Fruit fly (Drosophila melanogaster) whole organism, embryonic: ENCODE data around the gene CG34138.

Experiments
- Atf-2 ChIP-seq: fragments of 200-800 bp; sonication (Bioruptor generic); optimal IDR thresholded peaks from 2 replicates; lab custom pipeline; 2016; ENCODE audit warnings: missing biosample characterization, missing genetic modification characterization
- CG11504 ChIP-seq: fragments of 200-800 bp; sonication (Bioruptor generic); optimal IDR thresholded peaks from 3 replicates; lab custom pipeline; 2019; ENCODE audit warnings: missing biosample characterization, mild to moderate bottlenecking, missing genetic modification characterization, moderate library complexity
- CG13894 ChIP-seq: fragments of 200-800 bp; sonication (Bioruptor generic); optimal IDR thresholded peaks from 3 replicates; lab custom pipeline; 2018; ENCODE audit warnings: missing biosample characterization, mild to moderate bottlenecking, missing genetic modification characterization, moderate library complexity
- CG15479 ChIP-seq: fragments of 200-800 bp; sonication (Bioruptor generic); optimal IDR thresholded peaks from 3 replicates; lab custom pipeline; 2019; ENCODE audit warnings: missing biosample characterization, mild to moderate bottlenecking, missing genetic modification characterization, moderate library complexity
- CG17568 ChIP-seq: fragments of 200-800 bp; sonication (Bioruptor generic); optimal IDR thresholded peaks from 2 replicates; lab custom pipeline; 2018; ENCODE audit warnings: missing biosample characterization, mild to moderate bottlenecking, missing genetic modification characterization, moderate library complexity
- CG17829 ChIP-seq: fragments of 200-800 bp; optimal IDR thresholded peaks from 2 replicates; lab custom pipeline; 2019; ENCODE audit warnings: missing biosample characterization, mild to moderate bottlenecking, missing genetic modification characterization, moderate library complexity
- CG18476 ChIP-seq: fragments of 200-800 bp; sonication (Bioruptor generic); optimal IDR thresholded peaks from 2 replicates; lab custom pipeline; 2016; ENCODE audit warnings: missing biosample characterization, mild to moderate bottlenecking, missing genetic modification characterization
- CG32532 ChIP-seq: fragments of 200-800 bp; sonication (Bioruptor generic); IDR thresholded peaks from 2 replicates; pipeline ENCODE4 v1.3.6; 2022; ENCODE audit warnings: missing biosample characterization, missing genetic modification characterization
- CG32767 ChIP-seq: fragments of 200-800 bp; sonication (Bioruptor generic); IDR thresholded peaks from 2 replicates; pipeline ENCODE4 v1.3.6; 2022; ENCODE audit warnings: missing biosample characterization, missing genetic modification characterization
- CG33557 ChIP-seq: fragments of 200-800 bp; sonication (Bioruptor generic); optimal IDR thresholded peaks from 2 replicates; lab custom pipeline; 2019; ENCODE audit warnings: missing biosample characterization, mild to moderate bottlenecking, missing genetic modification characterization, moderate library complexity
- CG4404 ChIP-seq: fragments of 200-800 bp; sonication (Bioruptor generic); IDR thresholded peaks from 2 replicates; pipeline ENCODE4 v1.3.6; 2022; ENCODE audit warnings: missing biosample characterization, missing genetic modification characterization
- CG6683 ChIP-seq: fragments of 200-800 bp; sonication (Bioruptor generic); optimal IDR thresholded peaks from 2 replicates; lab custom pipeline; 2017; ENCODE audit warnings: missing biosample characterization, mild to moderate bottlenecking, missing genetic modification characterization, missing genetic modification reagents
- CG6791 ChIP-seq: fragments of 200-800 bp; sonication (Bioruptor generic); IDR thresholded peaks from 3 replicates; pipeline ENCODE4 v1.3.6; 2022; ENCODE audit warnings: missing biosample characterization, missing genetic modification characterization; ENCODE audit not compliant: partially characterized antibody
- CG7745 ChIP-seq: fragments of 200-800 bp; sonication (Bioruptor generic); optimal IDR thresholded peaks from 2 replicates; lab custom pipeline; 2018; ENCODE audit warnings: missing biosample characterization, mild to moderate bottlenecking, missing genetic modification characterization, moderate library complexity
- CG8290 ChIP-seq, 3 experiments: fragments of 200-800 bp; sonication (Bioruptor generic); optimal IDR thresholded peaks; 2 replicates each; lab custom pipeline; 2016 to 2019; ENCODE audit warnings: missing biosample characterization in 3 of 3, missing genetic modification characterization in 3 of 3, mild to moderate bottlenecking in 2 of 3, moderate library complexity in 1 of 3
- CG8388 ChIP-seq: fragments of 200-800 bp; sonication (Bioruptor generic); optimal IDR thresholded peaks from 2 replicates; lab custom pipeline; 2019; ENCODE audit warnings: missing biosample characterization, mild to moderate bottlenecking, missing genetic modification characterization, moderate library complexity
- CG9727 ChIP-seq: fragments of 200-800 bp; sonication (Bioruptor generic); optimal IDR thresholded peaks from 3 replicates; lab custom pipeline; 2017; ENCODE audit warnings: missing biosample characterization, mild to moderate bottlenecking, missing genetic modification characterization
- CG9876 ChIP-seq: fragments of 200-800 bp; sonication (Bioruptor generic); optimal IDR thresholded peaks from 2 replicates; lab custom pipeline; 2016; ENCODE audit warnings: missing biosample characterization, missing genetic modification characterization
- Chrac-16 ChIP-seq: fragments of 200-800 bp; sonication (Bioruptor generic); optimal IDR thresholded peaks from 3 replicates; lab custom pipeline; 2016; ENCODE audit warnings: missing biosample characterization, missing genetic modification characterization
- Dll ChIP-seq: fragments of 200-800 bp; sonication (Bioruptor generic); IDR thresholded peaks from 4 replicates; pipeline ENCODE4 v1.3.6; 2022; ENCODE audit warnings: missing biosample characterization, missing genetic modification characterization; ENCODE audit not compliant: partially characterized antibody
- Fer2 ChIP-seq: fragments of 200-800 bp; sonication (Bioruptor generic); optimal IDR thresholded peaks from 2 replicates; lab custom pipeline; 2018; ENCODE audit warnings: missing biosample characterization, mild to moderate bottlenecking, missing genetic modification characterization, moderate library complexity
- Fer3 ChIP-seq: fragments of 200-800 bp; sonication (Bioruptor generic); optimal IDR thresholded peaks from 2 replicates; lab custom pipeline; 2018; ENCODE audit warnings: missing biosample characterization, mild to moderate bottlenecking, missing genetic modification characterization, moderate library complexity
- H2.0 ChIP-seq: fragments of 200-800 bp; sonication (Bioruptor generic); IDR thresholded peaks from 2 replicates; pipeline ENCODE4 v1.3.6; 2022; ENCODE audit warnings: missing biosample characterization, missing genetic modification characterization
- HLHmδ ChIP-seq: fragments of 200-800 bp; sonication (Bioruptor generic); optimal IDR thresholded peaks from 2 replicates; lab custom pipeline; 2018; ENCODE audit warnings: missing biosample characterization, mild to moderate bottlenecking, missing genetic modification characterization, moderate library complexity
- Hr51 ChIP-seq, 2 experiments: fragments of 200-800 bp; sonication (Bioruptor generic); optimal IDR thresholded peaks; 2 replicates in 1 of 2; 3 replicates in 1 of 2; lab custom pipeline; 2016 to 2018; ENCODE audit warnings: missing biosample characterization in 2 of 2, missing genetic modification characterization in 2 of 2, mild to moderate bottlenecking in 1 of 2, moderate library complexity in 1 of 2
- Mrtf ChIP-seq: fragments of 200-800 bp; sonication (Bioruptor generic); IDR thresholded peaks from 3 replicates; pipeline ENCODE4 v1.3.6; 2022; ENCODE audit warnings: missing biosample characterization, missing genetic modification characterization
- Neu2 ChIP-seq: fragments of 200-800 bp; sonication (Bioruptor generic); optimal IDR thresholded peaks from 3 replicates; lab custom pipeline; 2016; ENCODE audit warnings: missing biosample characterization, missing genetic modification characterization, borderline replicate concordance
- Nf-YB ChIP-seq: fragments of 200-800 bp; sonication (Bioruptor generic); optimal IDR thresholded peaks from 3 replicates; lab custom pipeline; 2019; ENCODE audit warnings: missing biosample characterization, mild to moderate bottlenecking, missing genetic modification characterization, moderate library complexity
- Poxn ChIP-seq: fragments of 200-800 bp; sonication (Bioruptor generic); IDR thresholded peaks from 2 replicates; pipeline ENCODE4 v1.3.6; 2022; ENCODE audit warnings: missing biosample characterization, missing genetic modification characterization
- Sin3A ChIP-seq: fragments of >200 bp; optimal IDR thresholded peaks from 2 replicates; lab custom pipeline; 2018
- Sox100B ChIP-seq: fragments of 200-800 bp; sonication (Bioruptor generic); optimal IDR thresholded peaks from 3 replicates; lab custom pipeline; 2018; ENCODE audit warnings: missing biosample characterization, mild to moderate bottlenecking, missing genetic modification characterization
- Sry-β ChIP-seq: fragments of 200-800 bp; sonication (Bioruptor generic); optimal IDR thresholded peaks from 2 replicates; lab custom pipeline; 2018; ENCODE audit warnings: missing biosample characterization, mild to moderate bottlenecking, missing genetic modification characterization, moderate library complexity
- Sry-δ ChIP-seq: fragments of 200-800 bp; sonication (Bioruptor generic); optimal IDR thresholded peaks from 2 replicates; lab custom pipeline; 2016; ENCODE audit warnings: missing biosample characterization, missing genetic modification characterization
- Xrp1 ChIP-seq: fragments of 200-800 bp; sonication (Bioruptor generic); IDR thresholded peaks from 2 replicates; pipeline ENCODE4 v1.3.6; 2022; ENCODE audit warnings: missing biosample characterization, missing genetic modification characterization
- dimm ChIP-seq: fragments of 200-800 bp; sonication (Bioruptor generic); IDR thresholded peaks from 2 replicates; pipeline ENCODE4 v1.3.6; 2022; ENCODE audit warnings: missing biosample characterization, missing genetic modification characterization
- emc ChIP-seq: fragments of 200-800 bp; sonication (Bioruptor generic); optimal IDR thresholded peaks from 2 replicates; lab custom pipeline; 2016; ENCODE audit warnings: missing biosample characterization, missing genetic modification characterization
- gce ChIP-seq: fragments of 200-800 bp; sonication (Bioruptor generic); IDR thresholded peaks from 3 replicates; pipeline ENCODE4 v1.3.6; 2022; ENCODE audit warnings: missing biosample characterization, missing genetic modification characterization
- gem ChIP-seq: fragments of 200-800 bp; sonication (Bioruptor generic); optimal IDR thresholded peaks from 2 replicates; lab custom pipeline; 2019; ENCODE audit warnings: missing biosample characterization, mild to moderate bottlenecking, missing genetic modification characterization, moderate library complexity
- gsb-n ChIP-seq: fragments of 200-800 bp; sonication (Bioruptor generic); optimal IDR thresholded peaks from 3 replicates; lab custom pipeline; 2018; ENCODE audit warnings: missing biosample characterization, mild to moderate bottlenecking, missing genetic modification characterization
- mam ChIP-seq: fragments of 200-800 bp; sonication (Bioruptor generic); optimal IDR thresholded peaks from 3 replicates; lab custom pipeline; 2016; ENCODE audit warnings: missing biosample characterization, missing genetic modification characterization
- nmo ChIP-seq: fragments of 200-800 bp; sonication (Bioruptor generic); optimal IDR thresholded peaks from 2 replicates; lab custom pipeline; 2018; ENCODE audit warnings: missing biosample characterization, mild to moderate bottlenecking, missing genetic modification characterization, moderate library complexity
- pfk ChIP-seq: fragments of 200-800 bp; sonication (Bioruptor generic); optimal IDR thresholded peaks from 2 replicates; lab custom pipeline; 2018; ENCODE audit warnings: missing biosample characterization, mild to moderate bottlenecking, missing genetic modification characterization, moderate library complexity
- psq ChIP-seq: fragments of 200-800 bp; sonication (Bioruptor generic); optimal IDR thresholded peaks from 2 replicates; lab custom pipeline; 2017; ENCODE audit warnings: missing biosample characterization, missing genetic modification characterization
- pum ChIP-seq: fragments of 200-800 bp; sonication (Bioruptor generic); optimal IDR thresholded peaks from 2 replicates; lab custom pipeline; 2016; ENCODE audit warnings: missing biosample characterization, missing genetic modification characterization
- ro ChIP-seq: fragments of 200-800 bp; sonication (Bioruptor generic); IDR thresholded peaks from 2 replicates; pipeline ENCODE4 v1.3.6; 2022; ENCODE audit warnings: missing biosample characterization, missing genetic modification characterization
- tap ChIP-seq: fragments of 200-800 bp; optimal IDR thresholded peaks from 3 replicates; lab custom pipeline; 2019; ENCODE audit warnings: missing biosample characterization, mild to moderate bottlenecking, missing genetic modification characterization, moderate library complexity
- tup ChIP-seq: fragments of 200-800 bp; sonication (Bioruptor generic); optimal IDR thresholded peaks from 2 replicates; lab custom pipeline; 2016; ENCODE audit warnings: missing biosample characterization, mild to moderate bottlenecking, missing genetic modification characterization, moderate library complexity
- z ChIP-seq: fragments of 200-800 bp; sonication (Bioruptor generic); IDR thresholded peaks from 3 replicates; pipeline ENCODE4 v1.3.6; 2022; ENCODE audit warnings: missing biosample characterization, missing genetic modification characterization
- zen2 ChIP-seq: fragments of 200-800 bp; sonication (Bioruptor generic); IDR thresholded peaks from 3 replicates; pipeline ENCODE4 v1.3.6; 2022; ENCODE audit warnings: missing biosample characterization, missing genetic modification characterization; ENCODE audit not compliant: partially characterized antibody

Gene CG34138

dm6 chr3R:19648289-19648916, 13.7 kb downstream of the CG34138 start, which contains the start of the genes CG6195 and CG31220 (continued):
- peak; percentile 0 for TF ChIP-seq pum (GFP tag; lab: Kevin White, UChicago)
- TF ChIP-seq CG15479 (GFP tag; lab: Kevin White, UChicago): no peak
- TF ChIP-seq CG4404: no peak
- TF ChIP-seq Neu2: no peak
- no peak for TF ChIP-seq emc (GFP tag; lab: Kevin White, UChicago)
- no peak for TF ChIP-seq CG33557
- TF ChIP-seq z (GFP tag; lab: Robert Waterston, UW): no peak
- no peak for TF ChIP-seq ro (GFP tag; lab: Robert Waterston, UW)
- no peak for TF ChIP-seq gem (tag; lab: Kevin White, UChicago)
- TF ChIP-seq CG8290 (GFP tag; optimal IDR thresholded peaks at IDR 0.05; lab: Kevin White, UChicago): peak; percentile 30
- no peak for TF ChIP-seq CG8290 (tag; optimal IDR thresholded peaks at IDR 0.05; lab: Kevin White, UChicago)
- TF ChIP-seq Nf-YB (GFP tag; lab: Kevin White, UChicago): no peak
- peak; percentile 51; the same call in 2 of the 4 replicates for TF ChIP-seq Dll
- TF ChIP-seq pfk (GFP tag; lab: Kevin White, UChicago): no peak
- TF ChIP-seq Chrac-16 (GFP tag; lab: Kevin White, UChicago): no peak
- peak; percentile 48 for TF ChIP-seq Sin3A (lab: Kevin White, UChicago)
- no peak for TF ChIP-seq HLHmδ (GFP tag; lab: Kevin White, UChicago)
- no peak for TF ChIP-seq Xrp1 (GFP tag; lab: Robert Waterston, UW)
- TF ChIP-seq Fer2: no peak
- no peak for TF ChIP-seq CG13894 (tag; lab: Kevin White, UChicago)
- TF ChIP-seq CG6791 (GFP tag; lab: Robert Waterston, UW): 0 out of 3 replicates have a peak, but pooled peaks have one; percentile 44
- no peak for TF ChIP-seq CG6683
- peak; percentile 1 for TF ChIP-seq Atf-2 (GFP tag; lab: Kevin White, UChicago)
- TF ChIP-seq gsb-n (tag; lab: Kevin White, UChicago): no peak
- TF ChIP-seq CG9876 (GFP tag; lab: Kevin White, UChicago): no peak
- TF ChIP-seq mam (GFP tag; lab: Kevin White, UChicago): no peak
- TF ChIP-seq H2.0 (GFP tag; lab: Robert Waterston, UW): peak; percentile 44; the same call in 1 of the 2 replicates
- TF ChIP-seq dimm (GFP tag; lab: Robert Waterston, UW): no peak
- TF ChIP-seq CG17829 (tag; lab: Kevin White, UChicago): peak; percentile 8
- no peak for TF ChIP-seq CG8388 (GFP tag; lab: Kevin White, UChicago)
- no peak for TF ChIP-seq tap (tag; lab: Kevin White, UChicago)
- TF ChIP-seq zen2 (GFP tag; lab: Robert Waterston, UW): no peak
- TF ChIP-seq Hr51 (GFP tag; optimal IDR thresholded peaks at IDR 0.05; lab: Kevin White, UChicago): peak in 1 of 2 experiments; percentile 25
- no peak for TF ChIP-seq CG17568
- 0 out of 2 replicates have a peak, but pooled peaks have one; percentile 35 for TF ChIP-seq CG32767
- TF ChIP-seq CG18476 (GFP tag; lab: Kevin White, UChicago): no peak
- TF ChIP-seq CG9727: no peak
- no peak for TF ChIP-seq Sox100B
- peak; percentile 70; the same call in 1 of the 2 replicates for TF ChIP-seq CG32532 (GFP tag; lab: Robert Waterston, UW)
- TF ChIP-seq CG7745: no peak
- no peak for TF ChIP-seq Mrtf (GFP tag; lab: Robert Waterston, UW)
- peak; percentile 0 for TF ChIP-seq Sry-δ
- no peak for TF ChIP-seq CG11504 (tag; lab: Kevin White, UChicago)
- peak; percentile 42 for TF ChIP-seq nmo (GFP tag; lab: Kevin White, UChicago)
- no peak for TF ChIP-seq Fer3 (tag; lab: Kevin White, UChicago)
- no peak for TF ChIP-seq Poxn (GFP tag; lab: Robert Waterston, UW)
- no peak for TF ChIP-seq gce
- no peak for TF ChIP-seq tup (GFP tag; lab: Kevin White, UChicago)
- no peak for TF ChIP-seq Sry-β (GFP tag; lab: Kevin White, UChicago)
- no peak for TF ChIP-seq psq (GFP tag; lab: Kevin White, UChicago)
